Worm (Caenorhabditis elegans): ENCODE data around the gene K12H6.10.
A peak's percentile ranks its signal among the peaks of the same experiment; 100 is the strongest.

K12H6.10 gene

ce11 chrII:2831173-2831572, 8.5 kb downstream of the K12H6.10 start, which contains the start of gene K12H6.6:
K12H6.6 (minus strand) TSS chrII:2831233.
- no peak for TF ChIP-seq M03D4.4 (tag; optimal IDR thresholded peaks at IDR 0.05)
- TF ChIP-seq unc-39 (tag; optimal IDR thresholded peaks at IDR 0.05), result no peak
- no peak for TF ChIP-seq ces-1 (GFP tag; optimal IDR thresholded peaks at IDR 0.05)
- no peak for TF ChIP-seq ceh-83 (GFP tag; optimal IDR thresholded peaks at IDR 0.05)
- no peak for TF ChIP-seq mls-2 (tag; optimal IDR thresholded peaks at IDR 0.05)
- TF ChIP-seq sem-2 (GFP tag; optimal IDR thresholded peaks at IDR 0.05), result no peak
- TF ChIP-seq sptf-1 (tag; optimal IDR thresholded peaks at IDR 0.05), result no peak
- TF ChIP-seq lsy-2 (tag; optimal IDR thresholded peaks at IDR 0.05), result no peak
- no peak for TF ChIP-seq snpc-4 (tag; optimal IDR thresholded peaks at IDR 0.05)
- TF ChIP-seq drap-1 (GFP tag; optimal IDR thresholded peaks at IDR 0.05), result no peak
- TF ChIP-seq mab-5 (tag; optimal IDR thresholded peaks at IDR 0.05), result no peak
- no peak for TF ChIP-seq lin-32 (GFP tag; optimal IDR thresholded peaks at IDR 0.05)
- TF ChIP-seq nhr-28 (tag; optimal IDR thresholded peaks at IDR 0.05), result no peak
- TF ChIP-seq ceh-43 (GFP tag; optimal IDR thresholded peaks at IDR 0.05), result no peak
- TF ChIP-seq tbx-8 (GFP tag; optimal IDR thresholded peaks at IDR 0.05), result no peak

- TF ChIP-seq hlh-1 (tag; optimal IDR thresholded peaks at IDR 0.05) (peak; percentile 1), nhr-28 (tag; optimal IDR thresholded peaks at IDR 0.05) (no peak)
Observed at ce11 chrII:2832098-2832497, 9.4 kb downstream of the K12H6.10 start.

ce11 chrII:2832539-2832938, 9.9 kb downstream of the K12H6.10 start:
- TF ChIP-seq hlh-1 (tag; optimal IDR thresholded peaks at IDR 0.05) (peak; percentile 81), nhr-12 (tag; optimal IDR thresholded peaks at IDR 0.05) (peak; percentile 52), ceh-83 (GFP tag; optimal IDR thresholded peaks at IDR 0.05) (no peak), mab-5 (tag; optimal IDR thresholded peaks at IDR 0.05) (no peak), ceh-39 (tag; optimal IDR thresholded peaks at IDR 0.05) (peak; percentile 52), ceh-43 (GFP tag; optimal IDR thresholded peaks at IDR 0.05) (peak; percentile 61), mls-2 (tag; optimal IDR thresholded peaks at IDR 0.05) (peak; percentile 34)

ce11 chrII:2834105-2834504, 11.4 kb downstream of the K12H6.10 start:
- TF ChIP-seq nhr-76 (tag; optimal IDR thresholded peaks at IDR 0.05), result no peak
- TF ChIP-seq ces-1 (GFP tag; optimal IDR thresholded peaks at IDR 0.05), result peak; percentile 8
- TF ChIP-seq nhr-12 (tag; optimal IDR thresholded peaks at IDR 0.05), result no peak
- TF ChIP-seq ceh-43 (GFP tag; optimal IDR thresholded peaks at IDR 0.05), result no peak
- TF ChIP-seq M03D4.4 (tag; optimal IDR thresholded peaks at IDR 0.05), result no peak

- TF ChIP-seq nhr-12 (tag; optimal IDR thresholded peaks at IDR 0.05) (no peak), snpc-4 (tag; optimal IDR thresholded peaks at IDR 0.05) (no peak), unc-120 (tag; optimal IDR thresholded peaks at IDR 0.05; ENCODE audit: poor library complexity, severe bottlenecking) (no peak)
Observed at ce11 chrII:2836853-2837252, 14.2 kb downstream of the K12H6.10 start, which contains the start of gene K12H6.7. K12H6.7 (minus strand) TSS chrII:2836953.

ce11 chrII:2839004-2839403, 16.3 kb downstream of the K12H6.10 start, which contains the start of gene Y110A2AL.4:
Y110A2AL.4 (plus strand) TSS chrII:2839304.
- peak; percentile 12 for TF ChIP-seq elt-1 (tag; optimal IDR thresholded peaks at IDR 0.05; ENCODE audit: borderline replicate concordance, insufficient read depth)

ce11 chrII:2841529-2841928, 18.9 kb downstream of the K12H6.10 start, which contains the start of gene Y110A2AL.6:
Y110A2AL.6 (minus strand) TSS chrII:2841629.
- TF ChIP-seq unc-62 (GFP tag; optimal IDR thresholded peaks at IDR 0.05), result no peak
- TF ChIP-seq ces-1 (GFP tag; optimal IDR thresholded peaks at IDR 0.05), result no peak
- TF ChIP-seq snpc-4 (tag; optimal IDR thresholded peaks at IDR 0.05), result no peak
- TF ChIP-seq ham-2 (GFP tag; optimal IDR thresholded peaks at IDR 0.05), result no peak
- no peak for TF ChIP-seq blmp-1 (tag; optimal IDR thresholded peaks at IDR 0.05)
- no peak for TF ChIP-seq ceh-43 (GFP tag; optimal IDR thresholded peaks at IDR 0.05)
- no peak for TF ChIP-seq ceh-83 (GFP tag; optimal IDR thresholded peaks at IDR 0.05)
- TF ChIP-seq unc-120 (tag; optimal IDR thresholded peaks at IDR 0.05; ENCODE audit: poor library complexity, severe bottlenecking), result no peak
- TF ChIP-seq nhr-237 (tag; optimal IDR thresholded peaks at IDR 0.05), result no peak
- TF ChIP-seq mab-5 (tag; optimal IDR thresholded peaks at IDR 0.05), result no peak
- no peak for TF ChIP-seq ceh-39 (tag; optimal IDR thresholded peaks at IDR 0.05)
- TF ChIP-seq lin-32 (GFP tag; optimal IDR thresholded peaks at IDR 0.05), result no peak
- TF ChIP-seq drap-1 (GFP tag; optimal IDR thresholded peaks at IDR 0.05), result no peak
- no peak for TF ChIP-seq unc-39 (tag; optimal IDR thresholded peaks at IDR 0.05)
- no peak for TF ChIP-seq ztf-11 (tag; optimal IDR thresholded peaks at IDR 0.05)
- TF ChIP-seq mls-2 (tag; optimal IDR thresholded peaks at IDR 0.05), result no peak
- no peak for TF ChIP-seq elt-3 (tag; optimal IDR thresholded peaks at IDR 0.05)
- TF ChIP-seq mep-1 (tag; optimal IDR thresholded peaks at IDR 0.05), result no peak

Data from whole organism, mixed stage, embryonic.